Fruit fly (Drosophila melanogaster): ENCODE data around the gene CG3226.

dm6 chrX:6614266-6614665 is 39.8 kb downstream of the CG3226 start:
- no peak for TF ChIP-seq CG8478 (optimal IDR thresholded peaks at IDR 0.05)
- no peak for TF ChIP-seq CTCF (optimal IDR thresholded peaks at IDR 0.05)
